Worm (Caenorhabditis elegans) whole organism, L1 larva: ENCODE results near the gene F38B7.17.

ENCODE experiments used
- F16B12.6 ChIP-seq: fragments of 150-350 bp; optimal IDR thresholded peaks from 2 replicates; lab custom pipeline; 2014; ENCODE audit warnings: missing biosample characterization, missing genetic modification characterization
- Y116A8C.19 ChIP-seq: sonication (generic microtip); optimal IDR thresholded peaks from 2 replicates; lab custom pipeline; 2016; ENCODE audit warnings: missing compliant biosample characterization, missing genetic modification characterization, borderline replicate concordance
- aly-2 ChIP-seq: fragments of 150-350 bp; optimal IDR thresholded peaks from 2 replicates; lab custom pipeline; 2014; ENCODE audit warnings: missing biosample characterization, missing genetic modification characterization
- ama-1 ChIP-seq: fragments of 150-350 bp; optimal IDR thresholded peaks from 2 replicates; lab custom pipeline; 2014
- ceh-82 ChIP-seq, 3 experiments: fragments of 150-350 bp in 1 of 3; sonication (generic microtip) in 2 of 3; optimal IDR thresholded peaks; 2 replicates each; lab custom pipeline; 2014 to 2017; ENCODE audit warnings: missing biosample characterization in 3 of 3, missing genetic modification characterization in 3 of 3
- ceh-90 ChIP-seq: sonication (generic microtip); optimal IDR thresholded peaks from 2 replicates; lab custom pipeline; 2016; ENCODE audit warnings: missing genetic modification characterization, missing compliant biosample characterization
- dpl-1 ChIP-seq, 3 experiments: fragments of 150-350 bp in 2 of 3; sonication (generic microtip) in 1 of 3; optimal IDR thresholded peaks; 2 replicates each; lab custom pipeline; 2014 to 2017; ENCODE audit warnings: missing biosample characterization in 3 of 3, missing genetic modification characterization in 3 of 3, missing genetic modification reagents in 3 of 3
- dsc-1 ChIP-seq: sonication (generic microtip); optimal IDR thresholded peaks from 2 replicates; lab custom pipeline; 2016; ENCODE audit warnings: mild to moderate bottlenecking, missing genetic modification characterization, missing compliant biosample characterization
- efl-1 ChIP-seq, 4 experiments: fragments of 150-350 bp; optimal IDR thresholded peaks in 3 of 4; peaks in 1 of 4; 1 replicate in 1 of 4; 2 replicates in 3 of 4; lab custom pipeline; 2014; ENCODE audit warnings: missing biosample characterization in 2 of 4, missing genetic modification characterization in 2 of 4, missing genetic modification reagents in 2 of 4
- efl-3 ChIP-seq: fragments of 200-800 bp; sonication (Bioruptor generic); optimal IDR thresholded peaks from 2 replicates; lab custom pipeline; 2018; ENCODE audit warnings: mild to moderate bottlenecking, missing genetic modification characterization, missing compliant biosample characterization
- elt-3 ChIP-seq, 6 experiments: fragments of 150-350 bp in 1 of 6; sonication (generic microtip); optimal IDR thresholded peaks; 2 replicates each; lab custom pipeline; 2017 to 2018; ENCODE audit warnings: missing biosample characterization in 6 of 6, missing genetic modification characterization in 6 of 6, inconsistent platforms in 1 of 6
- fkh-4 ChIP-seq: sonication (generic microtip); optimal IDR thresholded peaks from 2 replicates; lab custom pipeline; 2016; ENCODE audit warnings: missing compliant biosample characterization, missing genetic modification characterization, borderline replicate concordance
- fkh-8 ChIP-seq: sonication (generic microtip); optimal IDR thresholded peaks from 2 replicates; lab custom pipeline; 2016; ENCODE audit warnings: mild to moderate bottlenecking, missing genetic modification characterization, missing compliant biosample characterization
- grh-1 ChIP-seq: fragments of 200-800 bp; sonication (Bioruptor generic); IDR thresholded peaks from 2 replicates; pipeline ENCODE4 v1.3.6; 2022; ENCODE audit warnings: missing genetic modification reagents, missing genetic modification characterization, missing compliant biosample characterization
- irx-1 ChIP-seq: sonication (generic microtip); optimal IDR thresholded peaks from 2 replicates; lab custom pipeline; 2016; ENCODE audit warnings: missing genetic modification characterization, missing compliant biosample characterization
- jun-1 ChIP-seq: fragments of 150-350 bp; optimal IDR thresholded peaks from 2 replicates; lab custom pipeline; 2014; ENCODE audit warnings: missing biosample characterization, missing genetic modification reagents, missing genetic modification characterization
- lin-14 ChIP-seq: fragments of 200-800 bp; sonication (Bioruptor generic); optimal IDR thresholded peaks from 2 replicates; lab custom pipeline; 2018; ENCODE audit warnings: mild to moderate bottlenecking, missing genetic modification characterization, moderate library complexity, missing compliant biosample characterization
- lin-15B ChIP-seq: fragments of 150-350 bp; sonication (generic microtip); optimal IDR thresholded peaks from 3 replicates; lab custom pipeline; 2014; ENCODE audit warnings: missing biosample characterization, missing genetic modification characterization
- lin-39 ChIP-seq: fragments of 150-350 bp; optimal IDR thresholded peaks from 2 replicates; lab custom pipeline; 2014; ENCODE audit warnings: missing biosample characterization, missing genetic modification reagents, missing genetic modification characterization
- mab-9 ChIP-seq: fragments of 200-800 bp; sonication (Bioruptor generic); IDR thresholded peaks from 2 replicates; pipeline ENCODE4 v1.3.6; 2022; ENCODE audit warnings: missing genetic modification reagents, missing genetic modification characterization, missing compliant biosample characterization
- mef-2 ChIP-seq: fragments of 150-350 bp; optimal IDR thresholded peaks from 2 replicates; lab custom pipeline; 2014; ENCODE audit warnings: missing biosample characterization, missing genetic modification characterization
- nhr-19 ChIP-seq: fragments of 200-800 bp; sonication (Bioruptor generic); conservative IDR thresholded peaks from 2 replicates; pipeline ENCODE4 v1.3.6; 2022; ENCODE audit warnings: missing genetic modification characterization, missing compliant biosample characterization
- nhr-237 ChIP-seq: fragments of 150-350 bp; optimal IDR thresholded peaks from 2 replicates; lab custom pipeline; 2014; ENCODE audit warnings: missing biosample characterization, missing genetic modification characterization
- nhr-85 ChIP-seq: sonication (generic microtip); peaks from one replicate; lab custom pipeline; 2016; ENCODE audit warnings: missing genetic modification characterization, inconsistent platforms, missing compliant biosample characterization
- pag-3 ChIP-seq: sonication (generic microtip); optimal IDR thresholded peaks from 2 replicates; lab custom pipeline; 2017; ENCODE audit warnings: missing genetic modification characterization, mild to moderate bottlenecking, missing compliant biosample characterization, antibody characterized with exemption, borderline replicate concordance; ENCODE audit not compliant: insufficient read depth
- pax-3 ChIP-seq: fragments of 200-800 bp; sonication (Bioruptor generic); optimal IDR thresholded peaks from 2 replicates; lab custom pipeline; 2018; ENCODE audit warnings: mild to moderate bottlenecking, missing genetic modification characterization, moderate library complexity, missing compliant biosample characterization
- skn-1 ChIP-seq: fragments of 150-350 bp; optimal IDR thresholded peaks from 2 replicates; lab custom pipeline; 2014; ENCODE audit warnings: missing biosample characterization, missing genetic modification characterization
- snu-23 ChIP-seq: sonication (generic microtip); optimal IDR thresholded peaks from 2 replicates; lab custom pipeline; 2016; ENCODE audit warnings: missing genetic modification characterization, missing compliant biosample characterization
- sox-4 ChIP-seq: sonication (generic microtip); optimal IDR thresholded peaks from 2 replicates; lab custom pipeline; 2016; ENCODE audit warnings: missing genetic modification characterization, missing compliant biosample characterization
- sptf-1 ChIP-seq: fragments of 150-350 bp; optimal IDR thresholded peaks from 2 replicates; lab custom pipeline; 2014; ENCODE audit warnings: missing biosample characterization, missing genetic modification characterization
- tbx-2 ChIP-seq: sonication (generic microtip); optimal IDR thresholded peaks from 2 replicates; lab custom pipeline; 2016; ENCODE audit warnings: missing genetic modification characterization, missing compliant biosample characterization
- unc-62 ChIP-seq: fragments of 150-350 bp; optimal IDR thresholded peaks from 2 replicates; lab custom pipeline; 2014; ENCODE audit warnings: missing biosample characterization, missing genetic modification reagents, missing genetic modification characterization
- vab-15 ChIP-seq: sonication (generic microtip); optimal IDR thresholded peaks from 2 replicates; lab custom pipeline; 2017; ENCODE audit warnings: missing genotype, mild to moderate bottlenecking, missing genetic modification characterization, missing compliant biosample characterization
- xbp-1 ChIP-seq: sonication (generic microtip); optimal IDR thresholded peaks from 2 replicates; lab custom pipeline; 2016; ENCODE audit warnings: missing genetic modification characterization, missing compliant biosample characterization

Gene F38B7.17

ce11 chrV:11564573-11564972, 15.8 kb upstream of the F38B7.17 start, which contains the start of gene srx-87:
Gene srx-87, plus strand, starts transcription at chrV:11564873.
- TF ChIP-seq ama-1 (lab: Kevin White, UChicago) (no peak), efl-1 (optimal IDR thresholded peaks at IDR 0.05; lab: Kevin White, UChicago) (no peak), efl-1 (GFP tag; optimal IDR thresholded peaks at IDR 0.05 in 1 of 2; lab: Kevin White, UChicago) (peak in 1 of 2 experiments; percentile 17)

ce11 chrV:11562643-11563042, 13.9 kb upstream of the F38B7.17 start, which contains the start of gene srx-86:
Gene srx-86, plus strand, starts transcription at chrV:11562943.
- TF ChIP-seq aly-2 (tag; lab: Kevin White, UChicago) (no peak), F16B12.6 (tag; lab: Kevin White, UChicago) (no peak), elt-3 (tag; optimal IDR thresholded peaks at IDR 0.05; lab: Kevin White, UChicago) (no peak), ceh-82 (tag; optimal IDR thresholded peaks at IDR 0.05; lab: Kevin White, UChicago) (no peak), dsc-1 (tag; lab: Kevin White, UChicago) (no peak), pag-3 (tag; lab: Kevin White, UChicago) (no peak), Y116A8C.19 (tag; lab: Kevin White, UChicago) (no peak), mef-2 (no peak), xbp-1 (tag; lab: Kevin White, UChicago) (no peak), irx-1 (no peak), jun-1 (tag; lab: Kevin White, UChicago) (no peak), mab-9 (GFP tag; lab: Robert Waterston, UW) (no peak), lin-14 (GFP tag; lab: Kevin White, UChicago) (no peak)

- TF ChIP-seq nhr-237 (tag; lab: Kevin White, UChicago), result no peak
- peak; percentile 23 for TF ChIP-seq F16B12.6 (tag; lab: Kevin White, UChicago)
- peak in 1 of 3 experiments; percentile 5 for TF ChIP-seq dpl-1 (GFP tag; optimal IDR thresholded peaks at IDR 0.05; lab: Kevin White, UChicago)
- no peak for TF ChIP-seq nhr-85 (tag; lab: Kevin White, UChicago)
- no peak for TF ChIP-seq efl-3 (GFP tag; lab: Kevin White, UChicago)
- TF ChIP-seq lin-15B (tag; lab: Kevin White, UChicago), result no peak
- TF ChIP-seq sptf-1 (tag; lab: Kevin White, UChicago), result no peak
- no peak for TF ChIP-seq lin-39
- TF ChIP-seq dsc-1 (tag; lab: Kevin White, UChicago), result no peak
- no peak for TF ChIP-seq sox-4 (tag; lab: Kevin White, UChicago)
- TF ChIP-seq pax-3 (tag; lab: Kevin White, UChicago), result no peak
- no peak for TF ChIP-seq ceh-82 (tag; optimal IDR thresholded peaks at IDR 0.05; lab: Kevin White, UChicago)
- TF ChIP-seq Y116A8C.19 (tag; lab: Kevin White, UChicago), result no peak
- no peak for TF ChIP-seq jun-1 (tag; lab: Kevin White, UChicago)
- TF ChIP-seq efl-1 (optimal IDR thresholded peaks at IDR 0.05; lab: Kevin White, UChicago), result peak in 1 of 2 experiments; percentile 57
- no peak for TF ChIP-seq efl-1 (GFP tag; optimal IDR thresholded peaks at IDR 0.05 in 1 of 2; lab: Kevin White, UChicago)
- no peak for TF ChIP-seq grh-1 (GFP tag; lab: Robert Waterston, UW)
- no peak for TF ChIP-seq skn-1 (tag; lab: Kevin White, UChicago)
- no peak for TF ChIP-seq nhr-19 (GFP tag; lab: Robert Waterston, UW)
- no peak for TF ChIP-seq tbx-2 (tag; lab: Kevin White, UChicago)
These were observed 5.5 kb upstream of the F38B7.17 start, which contains the start of gene duo-1 for ce11 chrV:11554260-11554659. Gene duo-1, plus strand, starts transcription at chrV:11554630.

- TF ChIP-seq fkh-8, result no peak
These were observed 3.6 kb upstream of the F38B7.17 start, which contains the start of gene srx-85 for ce11 chrV:11552379-11552778. Gene srx-85, plus strand, starts transcription at chrV:11552679.

ce11 chrV:11546795-11547194, 2.0 kb downstream of the F38B7.17 start, which contains the start of gene F38B7.11:
Gene F38B7.11, plus strand, starts transcription at chrV:11547095.
- TF ChIP-seq fkh-8 (peak; percentile 30), nhr-85 (tag; lab: Kevin White, UChicago) (no peak)

- TF ChIP-seq dpl-1 (GFP tag; optimal IDR thresholded peaks at IDR 0.05; lab: Kevin White, UChicago) (no peak), fkh-4 (tag; lab: Kevin White, UChicago) (no peak), fkh-8 (peak; percentile 24), aly-2 (tag; lab: Kevin White, UChicago) (no peak), unc-62 (GFP tag; lab: Kevin White, UChicago) (no peak), nhr-85 (tag; lab: Kevin White, UChicago) (peak; percentile 48), ceh-90 (tag; lab: Kevin White, UChicago) (no peak), snu-23 (GFP tag; lab: Kevin White, UChicago) (no peak), vab-15 (tag; lab: Kevin White, UChicago) (no peak)
These were observed 3.5 kb downstream of the F38B7.17 start, which contains the start of gene F38B7.10 for ce11 chrV:11545227-11545626. Gene F38B7.10, plus strand, starts transcription at chrV:11545527.
